Fruit fly (Drosophila melanogaster) S2 (cell line): ENCODE results near the gene btz.

Source experiments
- CG8478 ChIP-seq: fragments of >200 bp; optimal IDR thresholded peaks from 2 replicates; lab custom pipeline; 2018
- CTCF ChIP-seq, 2 experiments: fragments of >200 bp; optimal IDR thresholded peaks; 2 replicates each; lab custom pipeline; 2018

- no peak for TF ChIP-seq CG8478 (lab: Kevin White, UChicago)
- TF ChIP-seq CTCF (optimal IDR thresholded peaks at IDR 0.05; lab: Kevin White, UChicago), result no peak
Observed at dm6 chr3R:27685539-27686012, 14.6 kb upstream of the btz start, which contains the start of gene CG12880.
